Worm (Caenorhabditis elegans) whole organism, L3 larva: Measurements from ENCODE around the gene ZK430.5.

ENCODE experiments used
- R02D3.7 ChIP-seq: fragments of 150-350 bp; optimal IDR thresholded peaks from 2 replicates; lab custom pipeline; 2014; ENCODE audit warnings: missing biosample characterization, missing genetic modification characterization
- ZK546.5 ChIP-seq: sonication (generic microtip); optimal IDR thresholded peaks from 2 replicates; lab custom pipeline; 2017; ENCODE audit warnings: missing biosample characterization, missing genetic modification characterization
- aly-2 ChIP-seq: fragments of 150-350 bp; optimal IDR thresholded peaks from 2 replicates; lab custom pipeline; 2014; ENCODE audit warnings: missing biosample characterization, missing genetic modification characterization
- ama-1 ChIP-seq: fragments of 150-350 bp; optimal IDR thresholded peaks from 2 replicates; lab custom pipeline; 2018
- ceh-16 ChIP-seq: sonication (generic microtip); optimal IDR thresholded peaks from 2 replicates; lab custom pipeline; 2017; ENCODE audit warnings: missing biosample characterization, missing genetic modification characterization
- ceh-28 ChIP-seq: fragments of 150-350 bp; optimal IDR thresholded peaks from 2 replicates; lab custom pipeline; 2014; ENCODE audit warnings: missing biosample characterization, missing genetic modification reagents, missing genetic modification characterization
- daf-12 ChIP-seq: fragments of 150-350 bp; optimal IDR thresholded peaks from 2 replicates; lab custom pipeline; 2014; ENCODE audit warnings: missing biosample characterization, missing genetic modification reagents, missing genetic modification characterization
- egl-5 ChIP-seq: fragments of 150-350 bp; optimal IDR thresholded peaks from 2 replicates; lab custom pipeline; 2017; ENCODE audit warnings: missing biosample characterization, missing genetic modification reagents, missing genetic modification characterization, inconsistent platforms
- elt-1 ChIP-seq: fragments of 150-350 bp; optimal IDR thresholded peaks from 2 replicates; lab custom pipeline; 2014; ENCODE audit warnings: missing biosample characterization, missing genetic modification characterization
- elt-3 ChIP-seq, 3 experiments: fragments of 150-350 bp in 1 of 3; sonication (generic microtip) in 2 of 3; optimal IDR thresholded peaks; 2 replicates in 2 of 3; 4 replicates in 1 of 3; lab custom pipeline; 2014 to 2017; ENCODE audit warnings: missing biosample characterization in 3 of 3, missing genetic modification characterization in 3 of 3
- fkh-2 ChIP-seq: fragments of 150-350 bp; optimal IDR thresholded peaks from 2 replicates; lab custom pipeline; 2014; ENCODE audit warnings: missing biosample characterization, missing genetic modification reagents, missing genetic modification characterization
- hmg-11 ChIP-seq: sonication (generic microtip); optimal IDR thresholded peaks from 2 replicates; lab custom pipeline; 2016; ENCODE audit warnings: missing genetic modification characterization, missing compliant biosample characterization
- jun-1 ChIP-seq: fragments of 150-350 bp; optimal IDR thresholded peaks from 2 replicates; lab custom pipeline; 2014; ENCODE audit warnings: missing biosample characterization, missing genetic modification reagents, missing genetic modification characterization
- lin-15B ChIP-seq: fragments of 150-350 bp; optimal IDR thresholded peaks from 2 replicates; lab custom pipeline; 2014; ENCODE audit warnings: missing biosample characterization, missing genetic modification characterization
- lsy-12 ChIP-seq: sonication (generic microtip); optimal IDR thresholded peaks from 2 replicates; lab custom pipeline; 2016; ENCODE audit warnings: mild to moderate bottlenecking, missing genetic modification characterization, missing compliant biosample characterization
- nfya-1 ChIP-seq: sonication (generic microtip); optimal IDR thresholded peaks from 2 replicates; lab custom pipeline; 2017; ENCODE audit warnings: missing genetic modification characterization, mild to moderate bottlenecking, missing compliant biosample characterization, antibody characterized with exemption, moderate library complexity; ENCODE audit not compliant: insufficient read depth
- nhr-11 ChIP-seq: fragments of 150-350 bp; optimal IDR thresholded peaks from 2 replicates; lab custom pipeline; 2014; ENCODE audit warnings: missing biosample characterization, missing genetic modification characterization
- nhr-12 ChIP-seq: fragments of 150-350 bp; optimal IDR thresholded peaks from 2 replicates; lab custom pipeline; 2014; ENCODE audit warnings: missing biosample characterization, missing genetic modification characterization
- nhr-23 ChIP-seq: fragments of 150-350 bp; optimal IDR thresholded peaks from 2 replicates; lab custom pipeline; 2014; ENCODE audit warnings: missing biosample characterization, missing genetic modification reagents, missing genetic modification characterization
- nhr-237 ChIP-seq: fragments of 150-350 bp; optimal IDR thresholded peaks from 2 replicates; lab custom pipeline; 2014; ENCODE audit warnings: missing biosample characterization, missing genetic modification characterization
- nhr-25 ChIP-seq: sonication (generic microtip); optimal IDR thresholded peaks from 2 replicates; lab custom pipeline; 2017; ENCODE audit warnings: missing biosample characterization, missing genetic modification characterization
- nhr-28 ChIP-seq: fragments of 150-350 bp; optimal IDR thresholded peaks from 2 replicates; lab custom pipeline; 2014; ENCODE audit warnings: missing biosample characterization, missing genetic modification characterization
- nhr-76 ChIP-seq: fragments of 150-350 bp; sonication (generic microtip); optimal IDR thresholded peaks from 5 replicates; lab custom pipeline; 2014; ENCODE audit warnings: missing biosample characterization, missing genetic modification characterization
- nhr-77 ChIP-seq: fragments of 150-350 bp; optimal IDR thresholded peaks from 2 replicates; lab custom pipeline; 2014; ENCODE audit warnings: missing biosample characterization, missing genetic modification characterization
- pha-4 ChIP-seq: fragments of 150-350 bp; optimal IDR thresholded peaks from 2 replicates; lab custom pipeline; 2014; ENCODE audit warnings: missing biosample characterization, missing genetic modification reagents, missing genetic modification characterization
- pqm-1 ChIP-seq: fragments of 150-350 bp; optimal IDR thresholded peaks from 2 replicates; lab custom pipeline; 2017; ENCODE audit warnings: missing biosample characterization, missing genetic modification characterization, inconsistent platforms
- sea-2 ChIP-seq: fragments of 150-350 bp; sonication (generic microtip); optimal IDR thresholded peaks from 4 replicates; lab custom pipeline; 2014; ENCODE audit warnings: missing biosample characterization, missing genetic modification reagents, missing genetic modification characterization
- snpc-4 ChIP-seq: fragments of 150-350 bp; optimal IDR thresholded peaks from 2 replicates; lab custom pipeline; 2014; ENCODE audit warnings: missing biosample characterization, missing genetic modification characterization
- tbx-2 ChIP-seq: sonication (generic microtip); optimal IDR thresholded peaks from 2 replicates; lab custom pipeline; 2016; ENCODE audit warnings: mild to moderate bottlenecking, missing genetic modification characterization, missing compliant biosample characterization
- unc-39 ChIP-seq: sonication (generic microtip); optimal IDR thresholded peaks from 4 replicates; lab custom pipeline; 2017; ENCODE audit warnings: missing biosample characterization, missing genetic modification characterization
- zag-1 ChIP-seq: fragments of 150-350 bp; optimal IDR thresholded peaks from 2 replicates; lab custom pipeline; 2014; ENCODE audit warnings: missing biosample characterization, missing genetic modification characterization
- ztf-4 ChIP-seq: fragments of 150-350 bp; optimal IDR thresholded peaks from 2 replicates; lab custom pipeline; 2014; ENCODE audit warnings: missing biosample characterization, missing genetic modification characterization

Gene ZK430.5

ce11 chrII:4376295-4377172 lies 28.9 kb upstream of the ZK430.5 start, which contains the start of gene ntl-2 (continued):
- peak in 1 of 3 experiments; percentile 23 for TF ChIP-seq elt-3 (tag; optimal IDR thresholded peaks at IDR 0.05; lab: Kevin White, UChicago)
- peak; percentile 64 for TF ChIP-seq zag-1 (tag; lab: Kevin White, UChicago)
- no peak for TF ChIP-seq unc-39 (tag; lab: Kevin White, UChicago)
- TF ChIP-seq hmg-11 (tag; lab: Kevin White, UChicago) = peak; percentile 95
- TF ChIP-seq nhr-237 (tag; lab: Kevin White, UChicago) = no peak
- no peak for TF ChIP-seq aly-2 (tag; lab: Kevin White, UChicago)
- no peak for TF ChIP-seq ceh-16 (tag; lab: Kevin White, UChicago)

DNA sequence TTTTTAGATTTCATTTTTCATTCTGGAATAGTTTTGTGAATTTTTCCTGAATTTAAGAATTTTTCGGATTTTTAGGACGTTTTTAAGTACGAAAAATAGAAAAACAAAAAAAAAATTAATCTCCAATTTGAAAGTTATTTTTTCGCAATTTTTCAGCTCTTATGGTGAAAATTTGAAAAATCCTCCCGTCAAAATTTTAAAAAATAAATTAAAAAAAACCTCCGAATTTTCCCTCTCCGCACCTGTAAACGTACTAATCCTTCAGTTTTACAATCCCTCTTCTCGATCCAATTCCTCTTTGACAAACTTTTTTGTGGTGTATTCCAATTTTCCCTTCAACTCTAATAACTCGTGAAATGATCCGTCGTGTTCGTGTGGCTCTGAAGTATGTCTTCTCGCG lies 27.3 kb upstream of the ZK430.5 start, which contains the start of gene B0286.1:
Gene B0286.1, plus strand, starts transcription at position 301 of the 400 bp plus-strand sequence.
- no peak for TF ChIP-seq nhr-77 (tag; lab: Kevin White, UChicago)
- TF ChIP-seq elt-1 (tag; lab: Kevin White, UChicago) = no peak
- no peak for TF ChIP-seq nhr-237 (tag; lab: Kevin White, UChicago)
- TF ChIP-seq nhr-11 (tag; lab: Kevin White, UChicago) = no peak
- no peak for TF ChIP-seq daf-12 (tag; lab: Kevin White, UChicago)
- no peak for TF ChIP-seq egl-5
- no peak for TF ChIP-seq jun-1 (tag; lab: Kevin White, UChicago)
- no peak for TF ChIP-seq sea-2 (GFP tag; lab: Kevin White, UChicago)

DNA sequence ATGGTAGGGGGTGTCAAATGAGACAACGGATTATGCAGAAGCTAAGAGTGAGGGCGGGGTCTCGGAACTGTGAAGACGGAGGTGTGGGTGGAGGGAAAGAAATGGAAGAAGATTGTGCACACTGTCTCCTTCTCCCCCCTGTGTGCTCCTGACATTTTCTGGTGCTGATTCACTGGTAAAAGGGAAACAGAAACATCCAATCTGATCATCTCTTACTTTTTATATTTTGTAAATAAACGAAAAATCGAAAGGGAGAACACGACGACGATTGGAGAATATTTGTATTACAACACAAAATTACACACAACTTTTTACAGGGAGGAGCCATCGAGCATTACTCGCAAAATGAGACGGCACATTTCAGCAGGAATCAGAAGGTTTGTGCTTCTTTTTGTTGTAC lies 22.2 kb upstream of the ZK430.5 start, which contains the start of gene fkh-6:
Gene fkh-6, minus strand, starts transcription at position 101 of the 400 bp plus-strand sequence.
- TF ChIP-seq lin-15B (tag; lab: Kevin White, UChicago) = no peak
- TF ChIP-seq elt-1 (tag; lab: Kevin White, UChicago) = no peak
- no peak for TF ChIP-seq nhr-11 (tag; lab: Kevin White, UChicago)
- no peak for TF ChIP-seq jun-1 (tag; lab: Kevin White, UChicago)
- no peak for TF ChIP-seq nhr-23 (tag; lab: Kevin White, UChicago)
- no peak for TF ChIP-seq lsy-12 (tag; lab: Kevin White, UChicago)
- TF ChIP-seq R02D3.7 (tag; lab: Kevin White, UChicago) = no peak
- no peak for TF ChIP-seq pqm-1 (tag; lab: Kevin White, UChicago)
- no peak for TF ChIP-seq nhr-76 (tag; lab: Kevin White, UChicago)
- TF ChIP-seq ceh-16 (tag; lab: Kevin White, UChicago) = no peak
- TF ChIP-seq unc-39 (tag; lab: Kevin White, UChicago) = no peak

- no peak for TF ChIP-seq nhr-28
- TF ChIP-seq elt-3 (tag; optimal IDR thresholded peaks at IDR 0.05; lab: Kevin White, UChicago) = no peak
- no peak for TF ChIP-seq ama-1 (lab: Kevin White, UChicago)
- TF ChIP-seq snpc-4 (tag; lab: Kevin White, UChicago) = no peak
- TF ChIP-seq fkh-2 = no peak
- no peak for TF ChIP-seq unc-39 (tag; lab: Kevin White, UChicago)
- TF ChIP-seq ceh-16 (tag; lab: Kevin White, UChicago) = no peak
- no peak for TF ChIP-seq jun-1 (tag; lab: Kevin White, UChicago)
- TF ChIP-seq lsy-12 (tag; lab: Kevin White, UChicago) = no peak
- no peak for TF ChIP-seq ztf-4 (tag; lab: Kevin White, UChicago)
- TF ChIP-seq ceh-28 (tag; lab: Kevin White, UChicago) = no peak
- no peak for TF ChIP-seq nhr-23 (tag; lab: Kevin White, UChicago)
- TF ChIP-seq ZK546.5 = no peak
Measured at ce11 chrII:4391072-4391471, 14.4 kb upstream of the ZK430.5 start.

DNA sequence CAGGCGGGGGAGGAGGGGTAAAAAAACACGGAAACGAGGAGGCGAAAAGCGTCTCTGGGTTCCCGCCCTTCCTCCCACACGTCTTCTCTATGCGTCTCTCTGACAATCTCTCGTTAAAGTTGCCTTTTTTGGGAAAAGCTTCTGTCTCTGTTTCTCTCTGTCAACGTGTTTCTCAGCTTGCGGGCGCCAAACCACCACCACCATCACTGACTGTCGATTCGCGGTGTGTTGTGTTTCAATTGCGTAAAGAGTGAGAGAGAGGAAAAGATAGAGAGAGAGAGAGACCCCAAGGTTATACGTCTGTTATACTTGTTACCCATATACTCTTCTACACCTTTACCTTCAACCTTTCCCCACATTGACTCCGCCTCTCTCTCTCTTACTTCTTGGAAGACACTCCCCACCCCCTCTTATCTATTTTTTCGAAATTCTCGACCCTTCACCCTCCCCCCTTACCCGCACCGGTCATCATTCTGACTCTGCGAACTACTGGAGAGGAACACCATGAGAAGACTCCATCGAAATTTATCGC lies 12.9 kb upstream of the ZK430.5 start, which contains the start of gene mlt-7:
Gene mlt-7, plus strand, starts transcription at position 482 of the 532 bp plus-strand sequence.
- no peak for TF ChIP-seq nhr-237 (tag; lab: Kevin White, UChicago)
- TF ChIP-seq ZK546.5 = no peak
- TF ChIP-seq unc-39 (tag; lab: Kevin White, UChicago) = no peak
- no peak for TF ChIP-seq daf-12 (tag; lab: Kevin White, UChicago)
- TF ChIP-seq nhr-23 (tag; lab: Kevin White, UChicago) = peak; percentile 16
- no peak for TF ChIP-seq nhr-77 (tag; lab: Kevin White, UChicago)
- TF ChIP-seq nhr-12 = no peak
- no peak for TF ChIP-seq aly-2 (tag; lab: Kevin White, UChicago)
- no peak for TF ChIP-seq nfya-1 (tag; lab: Kevin White, UChicago)
- TF ChIP-seq elt-1 (tag; lab: Kevin White, UChicago) = peak; percentile 15
- no peak for TF ChIP-seq lsy-12 (tag; lab: Kevin White, UChicago)
- no peak for TF ChIP-seq pha-4 (tag; lab: Kevin White, UChicago)
- TF ChIP-seq nhr-25 (tag; lab: Kevin White, UChicago) = peak; percentile 91
- TF ChIP-seq tbx-2 (tag; lab: Kevin White, UChicago) = no peak
- no peak for TF ChIP-seq zag-1 (tag; lab: Kevin White, UChicago)
- TF ChIP-seq nhr-11 (tag; lab: Kevin White, UChicago) = no peak
- no peak for TF ChIP-seq ceh-16 (tag; lab: Kevin White, UChicago)
